Worm (Caenorhabditis elegans): ENCODE data around the gene K05F1.8.

DNA sequence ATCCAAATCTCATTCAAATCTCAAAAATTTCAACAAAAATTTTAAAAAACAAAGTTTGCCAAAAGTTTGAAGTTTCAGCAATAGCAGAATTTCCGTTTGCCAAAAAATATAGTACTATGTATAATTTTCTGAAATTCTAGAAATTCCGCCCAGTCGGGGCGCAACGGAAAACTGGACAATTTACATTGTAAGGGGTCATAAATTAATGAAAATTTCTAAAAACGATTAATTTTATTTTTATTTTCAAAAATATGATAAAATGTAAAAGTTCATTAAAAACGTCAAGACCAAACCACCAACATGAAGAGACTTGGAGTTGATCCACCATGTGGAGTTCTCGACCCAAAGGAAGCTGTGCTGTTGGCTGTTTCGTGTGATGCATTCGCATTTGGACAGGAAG, 18.8 kb upstream of the K05F1.8 start, which contains the start of gene ZK1248.4:
- TF ChIP-seq F22D6.2 (tag; optimal IDR thresholded peaks at IDR 0.05) (no peak), fkh-3 (tag; optimal IDR thresholded peaks at IDR 0.05) (no peak), ccch-3 (GFP tag; optimal IDR thresholded peaks at IDR 0.05) (no peak), ama-1 (optimal IDR thresholded peaks at IDR 0.05) (no peak), ama-1 (GFP tag; optimal IDR thresholded peaks at IDR 0.05) (no peak), aptf-2 (GFP tag; conservative IDR thresholded peaks at IDR 0.05) (no peak), K12H6.12 (tag; optimal IDR thresholded peaks at IDR 0.05) (no peak), F37B4.10 (GFP tag; IDR thresholded peaks at IDR 0.05) (no peak), unc-62 (GFP tag; optimal IDR thresholded peaks at IDR 0.05) (no peak)

Measured in whole organism, young adult.